Fruit fly (Drosophila melanogaster) whole organism, embryonic: Measurements from ENCODE around the gene trx.
A peak's percentile ranks its signal among the peaks of the same experiment; 100 is the strongest.

Experiments
- CG9215 ChIP-seq: fragments of 200-800 bp; sonication (Bioruptor generic); IDR thresholded peaks from 2 replicates; pipeline ENCODE4 v1.3.6; 2022; ENCODE audit warnings: missing biosample characterization, missing genetic modification characterization
- Camta ChIP-seq: fragments of 200-800 bp; sonication (Bioruptor generic); optimal IDR thresholded peaks from 2 replicates; lab custom pipeline; 2016; ENCODE audit warnings: missing biosample characterization, missing genetic modification characterization
- Dad ChIP-seq: fragments of 200-800 bp; sonication (Bioruptor generic); optimal IDR thresholded peaks from 3 replicates; lab custom pipeline; 2016; ENCODE audit warnings: missing biosample characterization, missing genetic modification characterization
- NC2α ChIP-seq: fragments of 200-800 bp; sonication (Bioruptor generic); optimal IDR thresholded peaks from 2 replicates; lab custom pipeline; 2016; ENCODE audit warnings: missing biosample characterization, missing genetic modification characterization
- bbx ChIP-seq: fragments of 200-800 bp; sonication (Bioruptor generic); IDR thresholded peaks from 2 replicates; pipeline ENCODE4 v1.3.6; 2022; ENCODE audit warnings: missing biosample characterization, missing genetic modification characterization; ENCODE audit not compliant: partially characterized antibody
- crc ChIP-seq: fragments of 200-800 bp; sonication (Bioruptor generic); optimal IDR thresholded peaks from 2 replicates; lab custom pipeline; 2016; ENCODE audit warnings: missing biosample characterization, missing genetic modification characterization
- gro ChIP-seq: fragments of 200-800 bp; sonication (Bioruptor generic); optimal IDR thresholded peaks from 2 replicates; lab custom pipeline; 2016; ENCODE audit warnings: missing biosample characterization, missing genetic modification characterization
- ind ChIP-seq: fragments of 200-800 bp; sonication (Bioruptor generic); optimal IDR thresholded peaks from 3 replicates; lab custom pipeline; 2016; ENCODE audit warnings: missing biosample characterization, missing genetic modification characterization
- jumu ChIP-seq: fragments of 200-800 bp; sonication (Bioruptor generic); optimal IDR thresholded peaks from 3 replicates; lab custom pipeline; 2016; ENCODE audit warnings: missing biosample characterization, missing genetic modification characterization
- nom ChIP-seq: fragments of 200-800 bp; sonication (Bioruptor generic); optimal IDR thresholded peaks from 2 replicates; lab custom pipeline; 2017; ENCODE audit warnings: missing biosample characterization, missing genetic modification characterization, mild to moderate bottlenecking, moderate library complexity, missing genetic modification reagents
- peb ChIP-seq: fragments of 200-800 bp; sonication (Bioruptor generic); IDR thresholded peaks from 2 replicates; pipeline ENCODE4 v1.3.6; 2022; ENCODE audit warnings: missing biosample characterization, missing genetic modification characterization
- so ChIP-seq: fragments of 200-800 bp; sonication (Bioruptor generic); IDR thresholded peaks from 3 replicates; pipeline ENCODE4 v1.3.6; 2022; ENCODE audit warnings: missing biosample characterization, missing genetic modification characterization
- zfh2 ChIP-seq: fragments of 200-800 bp; sonication (Bioruptor generic); optimal IDR thresholded peaks from 2 replicates; lab custom pipeline; 2016; ENCODE audit warnings: missing biosample characterization, missing genetic modification characterization

DNA sequence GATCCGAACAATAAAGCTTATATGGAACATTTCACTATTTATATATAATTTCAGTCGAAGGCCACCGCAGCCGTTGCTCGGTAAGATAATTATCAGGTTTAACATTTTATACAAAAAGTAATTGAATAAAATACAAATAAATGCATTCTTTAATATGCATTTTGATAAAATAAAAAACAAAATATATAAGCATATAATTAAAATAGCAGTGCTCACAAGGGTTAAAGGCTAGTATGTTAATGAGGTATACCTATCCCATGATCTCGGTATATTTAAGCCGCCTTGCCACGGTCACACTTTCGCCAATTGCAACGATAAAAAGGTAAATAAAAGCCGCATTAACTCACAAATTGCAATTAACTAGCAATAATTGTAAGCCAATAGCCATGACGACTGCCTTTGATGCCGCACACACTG is 22.1 kb upstream of the trx start, which contains the start of gene Polr2I:
- TF ChIP-seq ind (GFP tag; lab: Kevin White, UChicago) = peak; percentile 16
- TF ChIP-seq Dad (GFP tag; lab: Kevin White, UChicago) = no peak
- no peak for TF ChIP-seq peb (GFP tag; lab: Robert Waterston, UW)
- no peak for TF ChIP-seq gro (GFP tag; lab: Kevin White, UChicago)
- TF ChIP-seq CG9215 (GFP tag; lab: Robert Waterston, UW) = peak; percentile 37
- no peak for TF ChIP-seq crc (GFP tag; lab: Kevin White, UChicago)
- no peak for TF ChIP-seq jumu
- TF ChIP-seq so (GFP tag; lab: Robert Waterston, UW) = no peak
- no peak for TF ChIP-seq nom (GFP tag; lab: Kevin White, UChicago)
- TF ChIP-seq Camta (GFP tag; lab: Kevin White, UChicago) = no peak
- no peak for TF ChIP-seq NC2α (GFP tag; lab: Kevin White, UChicago)
- TF ChIP-seq zfh2 = no peak
- 0 out of 2 replicates have a peak, but pooled peaks have one; percentile 7 for TF ChIP-seq bbx (GFP tag; lab: Robert Waterston, UW)
